Fruit fly (Drosophila melanogaster): ENCODE results near the gene CG4440.

CG4440 gene

DNA sequence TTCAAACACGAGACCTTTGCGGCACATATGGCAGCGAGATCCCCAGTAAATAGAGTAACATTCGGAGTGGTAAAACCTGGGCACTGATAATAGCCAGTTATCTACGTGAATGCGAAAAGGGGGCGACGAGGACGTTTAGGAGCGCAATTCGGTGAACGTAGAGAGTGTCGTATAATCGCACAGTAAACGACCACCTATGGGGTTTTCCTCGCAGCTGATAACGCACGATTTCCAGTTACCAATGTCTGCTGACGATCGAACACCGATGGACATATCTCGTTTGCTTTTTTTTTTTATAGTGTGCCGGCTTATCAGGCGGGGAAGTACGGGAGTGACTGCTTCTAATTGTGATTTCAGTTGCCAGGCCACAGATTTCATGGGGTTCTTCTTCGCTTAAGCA, 10.0 kb upstream of the CG4440 start (continued):
- no peak for TF ChIP-seq lov (optimal IDR thresholded peaks at IDR 0.05)
- no peak for TF ChIP-seq lov (GFP tag; IDR thresholded peaks at IDR 0.05)
- TF ChIP-seq CG12299 (tag; optimal IDR thresholded peaks at IDR 0.05) = no peak
- TF ChIP-seq CG11456 (GFP tag; IDR thresholded peaks at IDR 0.05) = no peak
- no peak for TF ChIP-seq tx (GFP tag; optimal IDR thresholded peaks at IDR 0.05)
- no peak for TF ChIP-seq Myb (GFP tag; optimal IDR thresholded peaks at IDR 0.05)
- TF ChIP-seq CG11695 (GFP tag; IDR thresholded peaks at IDR 0.05) = no peak
- no peak for TF ChIP-seq ham (GFP tag; IDR thresholded peaks at IDR 0.05)
- TF ChIP-seq CG17328 (GFP tag; IDR thresholded peaks at IDR 0.05) = no peak
- TF ChIP-seq CG6765 (GFP tag; optimal IDR thresholded peaks at IDR 0.05) = no peak
- no peak for TF ChIP-seq CG4404 (GFP tag; IDR thresholded peaks at IDR 0.05)
- TF ChIP-seq CG16863 (GFP tag; optimal IDR thresholded peaks at IDR 0.05) = no peak
- TF ChIP-seq dm (GFP tag; optimal IDR thresholded peaks at IDR 0.05) = no peak
- TF ChIP-seq CG6791 (GFP tag; IDR thresholded peaks at IDR 0.05; ENCODE audit: partially characterized antibody) = no peak
- peak; percentile 51 for TF ChIP-seq CG10543 (GFP tag; optimal IDR thresholded peaks at IDR 0.05)
- TF ChIP-seq cwo (GFP tag; optimal IDR thresholded peaks at IDR 0.05) = peak; percentile 95
- TF ChIP-seq esg (GFP tag; conservative IDR thresholded peaks at IDR 0.05) = no peak
- TF ChIP-seq CG9215 (GFP tag; IDR thresholded peaks at IDR 0.05) = no peak
- TF ChIP-seq CHES-1-like (GFP tag; optimal IDR thresholded peaks at IDR 0.05) = no peak
- TF ChIP-seq bab2 (GFP tag; optimal IDR thresholded peaks at IDR 0.05) = no peak
- no peak for TF ChIP-seq CG11398 (GFP tag; optimal IDR thresholded peaks at IDR 0.05)
- TF ChIP-seq fru (optimal IDR thresholded peaks at IDR 0.05) = no peak
- no peak for TF ChIP-seq gro (GFP tag; optimal IDR thresholded peaks at IDR 0.05)
- no peak for TF ChIP-seq Dip3 (GFP tag; optimal IDR thresholded peaks at IDR 0.05)
- TF ChIP-seq wor (GFP tag; IDR thresholded peaks at IDR 0.05) = no peak
- TF ChIP-seq CG2875 (GFP tag; optimal IDR thresholded peaks at IDR 0.05) = no peak
- TF ChIP-seq CG13123 (GFP tag; optimal IDR thresholded peaks at IDR 0.05) = no peak
- TF ChIP-seq tap (tag; optimal IDR thresholded peaks at IDR 0.05) = no peak
- no peak for TF ChIP-seq CG17186 (GFP tag; optimal IDR thresholded peaks at IDR 0.05)
- TF ChIP-seq pan (optimal IDR thresholded peaks at IDR 0.05) = no peak
- TF ChIP-seq pan (GFP tag; optimal IDR thresholded peaks at IDR 0.05 in 1 of 2, IDR thresholded peaks at IDR 0.05 in 1 of 2) = no peak
- no peak for TF ChIP-seq hth (optimal IDR thresholded peaks at IDR 0.05)
- no peak for TF ChIP-seq Doc3 (GFP tag; IDR thresholded peaks at IDR 0.05; ENCODE audit: partially characterized antibody)
- TF ChIP-seq CG4360 (GFP tag; IDR thresholded peaks at IDR 0.05) = no peak
- no peak for TF ChIP-seq CG31441 (GFP tag; IDR thresholded peaks at IDR 0.05)
- no peak for TF ChIP-seq CG43689 (GFP tag; IDR thresholded peaks at IDR 0.05)
- no peak for TF ChIP-seq otp (GFP tag; IDR thresholded peaks at IDR 0.05)
- TF ChIP-seq Fer1 (GFP tag; optimal IDR thresholded peaks at IDR 0.05) = peak; percentile 3
- TF ChIP-seq vnd (GFP tag; IDR thresholded peaks at IDR 0.05; ENCODE audit: partially characterized antibody) = no peak
- TF ChIP-seq CG18262 (tag; optimal IDR thresholded peaks at IDR 0.05) = no peak
- TF ChIP-seq CG4854 (GFP tag; optimal IDR thresholded peaks at IDR 0.05) = no peak
- no peak for TF ChIP-seq pnt (GFP tag; optimal IDR thresholded peaks at IDR 0.05)
- TF ChIP-seq CG4707 (GFP tag; optimal IDR thresholded peaks at IDR 0.05) = no peak
- no peak for TF ChIP-seq org-1 (GFP tag; optimal IDR thresholded peaks at IDR 0.05)
- TF ChIP-seq CG9817 (tag; optimal IDR thresholded peaks at IDR 0.05) = no peak
- TF ChIP-seq CG30431 (GFP tag; optimal IDR thresholded peaks at IDR 0.05) = no peak
- no peak for TF ChIP-seq CG11696 (GFP tag; IDR thresholded peaks at IDR 0.05)
- TF ChIP-seq CG8290 (GFP tag; optimal IDR thresholded peaks at IDR 0.05) = no peak
- peak in 1 of 2 experiments; percentile 32 for TF ChIP-seq CG8290 (tag; optimal IDR thresholded peaks at IDR 0.05)
- TF ChIP-seq Drgx (GFP tag; IDR thresholded peaks at IDR 0.05) = no peak
- no peak for TF ChIP-seq CG17802 (tag; optimal IDR thresholded peaks at IDR 0.05)
- peak; percentile 63 for TF ChIP-seq lab (GFP tag; optimal IDR thresholded peaks at IDR 0.05)
- TF ChIP-seq CG12219 (GFP tag; optimal IDR thresholded peaks at IDR 0.05) = no peak
- TF ChIP-seq Deaf1 (tag; optimal IDR thresholded peaks at IDR 0.05) = peak; percentile 4
